Worm (Caenorhabditis elegans): Measurements from ENCODE around the gene flp-11.

flp-11 gene

ce11 chrX:4678029-4678428, at the start of gene flp-11:
TSS of gene flp-11 (minus strand) at chrX:4678129.
- TF ChIP-seq nhr-28 (tag; optimal IDR thresholded peaks at IDR 0.05) (no peak), mab-5 (tag; optimal IDR thresholded peaks at IDR 0.05) (no peak), zip-8 (tag; optimal IDR thresholded peaks at IDR 0.05) (no peak), lsy-2 (tag; optimal IDR thresholded peaks at IDR 0.05) (no peak), ceh-39 (tag; optimal IDR thresholded peaks at IDR 0.05) (no peak), ceh-83 (GFP tag; optimal IDR thresholded peaks at IDR 0.05) (no peak), elt-1 (tag; optimal IDR thresholded peaks at IDR 0.05; ENCODE audit: borderline replicate concordance, insufficient read depth) (no peak), sem-2 (GFP tag; optimal IDR thresholded peaks at IDR 0.05) (no peak), pha-4 (tag; optimal IDR thresholded peaks at IDR 0.05) (no peak), ces-1 (GFP tag; optimal IDR thresholded peaks at IDR 0.05) (no peak), ztf-11 (tag; optimal IDR thresholded peaks at IDR 0.05) (no peak), drap-1 (GFP tag; optimal IDR thresholded peaks at IDR 0.05) (no peak), bed-3 (GFP tag; optimal IDR thresholded peaks at IDR 0.05) (no peak), tbx-8 (GFP tag; optimal IDR thresholded peaks at IDR 0.05) (no peak), cnd-1 (tag; optimal IDR thresholded peaks at IDR 0.05) (no peak)

- TF ChIP-seq unc-39 (tag; optimal IDR thresholded peaks at IDR 0.05): no peak
- no peak for TF ChIP-seq ceh-39 (tag; optimal IDR thresholded peaks at IDR 0.05)
- no peak for TF ChIP-seq elt-1 (tag; optimal IDR thresholded peaks at IDR 0.05; ENCODE audit: borderline replicate concordance, insufficient read depth)
These were observed 49.5 kb upstream of the flp-11 start, which contains the start of gene acc-3 for ce11 chrX:4727388-4727787. TSS of gene acc-3 (minus strand) at chrX:4727488.

- TF ChIP-seq ces-1 (GFP tag; optimal IDR thresholded peaks at IDR 0.05) (peak; percentile 41), nhr-2 (tag; optimal IDR thresholded peaks at IDR 0.05) (no peak)
These were observed 42.9 kb upstream of the flp-11 start, which contains the start of gene F55D10.4 for ce11 chrX:4720603-4721529. TSS of gene F55D10.4 (minus strand) at chrX:4720653.

DNA sequence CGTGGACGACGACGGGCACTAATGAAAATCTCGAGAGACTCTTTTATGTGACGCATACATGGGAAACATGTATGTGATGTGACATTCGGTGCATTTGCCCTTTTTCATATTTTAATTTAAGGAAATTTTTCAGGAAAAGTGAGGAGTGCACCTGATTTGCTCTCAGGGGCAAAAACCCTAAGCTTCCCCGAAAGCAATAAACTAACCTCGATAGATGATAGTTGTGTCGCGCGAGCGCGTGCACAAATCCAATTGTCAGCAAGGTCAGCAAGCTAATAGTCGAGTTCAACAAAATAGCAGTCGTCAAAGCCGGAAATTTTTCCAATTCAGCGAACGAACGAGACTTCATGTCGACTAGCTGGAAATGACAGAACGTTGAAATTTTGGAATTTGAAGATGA, 40.2 kb upstream of the flp-11 start:
- TF ChIP-seq cnd-1 (tag; optimal IDR thresholded peaks at IDR 0.05): no peak
- no peak for TF ChIP-seq drap-1 (GFP tag; optimal IDR thresholded peaks at IDR 0.05)
- TF ChIP-seq sem-2 (GFP tag; optimal IDR thresholded peaks at IDR 0.05): no peak
- TF ChIP-seq ztf-11 (tag; optimal IDR thresholded peaks at IDR 0.05): no peak
- TF ChIP-seq ces-1 (GFP tag; optimal IDR thresholded peaks at IDR 0.05): peak; percentile 66
- no peak for TF ChIP-seq unc-120 (tag; optimal IDR thresholded peaks at IDR 0.05; ENCODE audit: poor library complexity, severe bottlenecking)

- TF ChIP-seq elt-3 (tag; optimal IDR thresholded peaks at IDR 0.05) (no peak), flh-1 (GFP tag; optimal IDR thresholded peaks at IDR 0.05) (no peak), ceh-83 (GFP tag; optimal IDR thresholded peaks at IDR 0.05) (no peak)
These were observed 37.2 kb upstream of the flp-11 start, which contains the start of gene rpl-25.1 for ce11 chrX:4715107-4715506. TSS of gene rpl-25.1 (plus strand) at chrX:4715178.

DNA sequence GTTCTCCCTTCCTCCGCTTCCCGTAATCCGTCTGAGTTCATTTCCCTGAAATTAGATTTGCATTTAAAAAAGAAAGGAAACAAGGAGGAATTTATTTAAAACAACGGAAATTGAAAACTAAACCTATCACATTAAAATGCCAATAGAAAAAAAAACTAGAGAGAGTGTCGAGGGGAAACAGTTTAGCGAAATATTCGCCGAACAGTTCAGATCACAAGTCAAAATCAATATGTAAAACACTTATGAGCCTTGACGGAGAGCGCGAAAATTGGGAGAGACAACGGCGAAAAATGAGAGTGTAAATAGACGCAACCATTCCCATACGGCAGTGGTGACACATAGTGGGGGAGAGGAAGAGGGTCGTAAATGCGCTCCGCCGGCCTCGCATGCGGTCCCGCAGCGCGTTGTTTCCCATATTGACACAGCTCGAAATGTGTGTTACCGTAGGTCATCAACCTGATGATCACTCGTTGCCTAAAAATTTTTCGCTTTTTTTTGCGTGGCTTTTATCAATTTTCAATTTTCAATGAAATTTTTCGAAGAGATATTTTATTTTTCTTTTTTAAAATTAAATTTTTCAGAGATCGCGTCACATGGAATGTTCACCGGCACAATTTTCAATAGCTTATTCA, 33.9 kb upstream of the flp-11 start, which contains the start of the genes dnj-14 and glit-1:
Gene dnj-14 (minus strand): TSS at position 51 of the 632 bp plus-strand sequence.
Gene glit-1 (plus strand): TSS at position 582 of the 632 bp plus-strand sequence.
- TF ChIP-seq nhr-2 (tag; optimal IDR thresholded peaks at IDR 0.05) (no peak), nhr-12 (tag; optimal IDR thresholded peaks at IDR 0.05) (no peak), mab-5 (tag; optimal IDR thresholded peaks at IDR 0.05) (no peak), lin-32 (GFP tag; optimal IDR thresholded peaks at IDR 0.05) (no peak), sem-2 (GFP tag; optimal IDR thresholded peaks at IDR 0.05) (no peak), unc-120 (tag; optimal IDR thresholded peaks at IDR 0.05; ENCODE audit: poor library complexity, severe bottlenecking) (peak; percentile 86), drap-1 (GFP tag; optimal IDR thresholded peaks at IDR 0.05) (peak; percentile 70), unc-39 (tag; optimal IDR thresholded peaks at IDR 0.05) (no peak), elt-1 (tag; optimal IDR thresholded peaks at IDR 0.05; ENCODE audit: borderline replicate concordance, insufficient read depth) (no peak), lsy-2 (tag; optimal IDR thresholded peaks at IDR 0.05) (peak; percentile 97), nhr-237 (tag; optimal IDR thresholded peaks at IDR 0.05) (peak; percentile 68), nhr-28 (tag; optimal IDR thresholded peaks at IDR 0.05) (peak; percentile 30), cnd-1 (tag; optimal IDR thresholded peaks at IDR 0.05) (peak; percentile 57), mls-2 (tag; optimal IDR thresholded peaks at IDR 0.05) (peak; percentile 62), snpc-4 (tag; optimal IDR thresholded peaks at IDR 0.05) (no peak), ceh-83 (GFP tag; optimal IDR thresholded peaks at IDR 0.05) (peak; percentile 17), tbx-8 (GFP tag; optimal IDR thresholded peaks at IDR 0.05) (no peak), M03D4.4 (tag; optimal IDR thresholded peaks at IDR 0.05) (peak; percentile 74), ceh-43 (GFP tag; optimal IDR thresholded peaks at IDR 0.05) (no peak), bed-3 (GFP tag; optimal IDR thresholded peaks at IDR 0.05) (peak; percentile 3), flh-1 (GFP tag; optimal IDR thresholded peaks at IDR 0.05) (no peak), ham-2 (GFP tag; optimal IDR thresholded peaks at IDR 0.05) (no peak), lin-13 (tag; optimal IDR thresholded peaks at IDR 0.05) (peak; percentile 92), blmp-1 (tag; optimal IDR thresholded peaks at IDR 0.05) (no peak), ceh-39 (tag; optimal IDR thresholded peaks at IDR 0.05) (peak; percentile 47), ztf-11 (tag; optimal IDR thresholded peaks at IDR 0.05) (peak; percentile 56), elt-3 (tag; optimal IDR thresholded peaks at IDR 0.05) (no peak), ces-1 (GFP tag; optimal IDR thresholded peaks at IDR 0.05) (peak; percentile 67), nhr-76 (tag; optimal IDR thresholded peaks at IDR 0.05) (no peak), hlh-1 (tag; optimal IDR thresholded peaks at IDR 0.05) (peak; percentile 72), pha-4 (tag; optimal IDR thresholded peaks at IDR 0.05) (peak; percentile 100), mep-1 (tag; optimal IDR thresholded peaks at IDR 0.05) (peak; percentile 87)

Measured in whole organism, mixed stage, embryonic.